Fruit fly (Drosophila melanogaster) whole organism, embryonic: ENCODE measurements around the gene CG15446.

Experiments
- Awh ChIP-seq: fragments of 200-800 bp; sonication (Bioruptor generic); IDR thresholded peaks from 2 replicates; pipeline ENCODE4, ENCODE4 v1.3.6; 2022; ENCODE audit warnings: missing biosample characterization, missing genetic modification characterization
- B-H1 ChIP-seq: fragments of 200-800 bp; sonication (Bioruptor generic); IDR thresholded peaks from 3 replicates; pipeline ENCODE4 v1.3.6; 2022; ENCODE audit warnings: missing biosample characterization, missing genetic modification characterization
- CG10979 ChIP-seq: fragments of 200-800 bp; sonication (Bioruptor generic); optimal IDR thresholded peaks from 2 replicates; lab custom pipeline; 2018; ENCODE audit warnings: missing biosample characterization, mild to moderate bottlenecking, missing genetic modification characterization, moderate library complexity
- CG11247 ChIP-seq: fragments of 200-800 bp; sonication (Bioruptor generic); IDR thresholded peaks from 2 replicates; pipeline ENCODE4 v1.3.6; 2022; ENCODE audit warnings: missing biosample characterization, missing genetic modification characterization
- CG12659 ChIP-seq: fragments of 200-800 bp; sonication (Bioruptor generic); optimal IDR thresholded peaks from 3 replicates; lab custom pipeline; 2017; ENCODE audit warnings: mild to moderate bottlenecking, missing biosample characterization, missing genetic modification reagents, missing genetic modification characterization
- CG13424 ChIP-seq: fragments of 200-800 bp; sonication (Bioruptor generic); optimal IDR thresholded peaks from 2 replicates; lab custom pipeline; 2019; ENCODE audit warnings: missing biosample characterization, mild to moderate bottlenecking, missing genetic modification characterization, moderate library complexity
- CG14860 ChIP-seq: fragments of 200-800 bp; sonication (Bioruptor generic); IDR thresholded peaks from 3 replicates; pipeline ENCODE4 v1.3.6; 2022; ENCODE audit warnings: missing biosample characterization, missing genetic modification characterization; ENCODE audit not compliant: partially characterized antibody
- CG15696 ChIP-seq: fragments of 200-800 bp; sonication (Bioruptor generic); optimal IDR thresholded peaks from 2 replicates; lab custom pipeline; 2019; ENCODE audit warnings: missing biosample characterization, mild to moderate bottlenecking, missing genetic modification characterization, moderate library complexity
- CG1603 ChIP-seq: fragments of 200-800 bp; sonication (Bioruptor generic); optimal IDR thresholded peaks from 2 replicates; lab custom pipeline; 2019; ENCODE audit warnings: missing biosample characterization, mild to moderate bottlenecking, missing genetic modification characterization, moderate library complexity
- CG17186 ChIP-seq: fragments of 200-800 bp; sonication (Bioruptor generic); optimal IDR thresholded peaks from 3 replicates; lab custom pipeline; 2017; ENCODE audit warnings: missing biosample characterization, missing genetic modification reagents, missing genetic modification characterization
- CG17359 ChIP-seq: fragments of 200-800 bp; sonication (Bioruptor generic); optimal IDR thresholded peaks from 3 replicates; lab custom pipeline; 2018; ENCODE audit warnings: missing biosample characterization, mild to moderate bottlenecking, missing genetic modification characterization, moderate library complexity
- CG17361 ChIP-seq: fragments of 200-800 bp; sonication (Bioruptor generic); IDR thresholded peaks from 3 replicates; pipeline ENCODE4 v1.3.6; 2022; ENCODE audit warnings: missing biosample characterization, missing genetic modification characterization
- CG17829 ChIP-seq: fragments of 200-800 bp; optimal IDR thresholded peaks from 2 replicates; lab custom pipeline; 2019; ENCODE audit warnings: missing biosample characterization, mild to moderate bottlenecking, missing genetic modification characterization, moderate library complexity
- CG18599 ChIP-seq: fragments of 200-800 bp; sonication (Bioruptor generic); optimal IDR thresholded peaks from 3 replicates; lab custom pipeline; 2017; ENCODE audit warnings: missing biosample characterization, missing genetic modification characterization, mild to moderate bottlenecking, moderate library complexity, missing genetic modification reagents
- CG2129 ChIP-seq: fragments of 200-800 bp; sonication (Bioruptor generic); IDR thresholded peaks from 2 replicates; pipeline ENCODE4 v1.3.6; 2022; ENCODE audit warnings: missing biosample characterization, missing genetic modification characterization; ENCODE audit not compliant: partially characterized antibody
- CG2678 ChIP-seq: fragments of 200-800 bp; sonication (Bioruptor generic); optimal IDR thresholded peaks from 3 replicates; lab custom pipeline; 2019; ENCODE audit warnings: missing biosample characterization, mild to moderate bottlenecking, missing genetic modification characterization, moderate library complexity
- CG3281 ChIP-seq: fragments of 200-800 bp; sonication (Bioruptor generic); optimal IDR thresholded peaks from 3 replicates; lab custom pipeline; 2017; ENCODE audit warnings: missing biosample characterization, mild to moderate bottlenecking, missing genetic modification characterization
- CG42726 ChIP-seq: fragments of 200-800 bp; sonication (Bioruptor generic); IDR thresholded peaks from 2 replicates; pipeline ENCODE4 v1.3.6; 2022; ENCODE audit warnings: missing biosample characterization, missing genetic modification characterization; ENCODE audit not compliant: partially characterized antibody
- CG4404 ChIP-seq: fragments of 200-800 bp; sonication (Bioruptor generic); IDR thresholded peaks from 2 replicates; pipeline ENCODE4 v1.3.6; 2022; ENCODE audit warnings: missing biosample characterization, missing genetic modification characterization
- CG4617 ChIP-seq: fragments of 200-800 bp; sonication (Bioruptor generic); optimal IDR thresholded peaks from 3 replicates; lab custom pipeline; 2016; ENCODE audit warnings: missing biosample characterization, missing genetic modification characterization, borderline replicate concordance
- CG5953 ChIP-seq: fragments of 200-800 bp; sonication (Bioruptor generic); IDR thresholded peaks from 2 replicates; pipeline ENCODE4 v1.3.6; 2022; ENCODE audit warnings: missing biosample characterization, missing genetic modification characterization
- CG6683 ChIP-seq: fragments of 200-800 bp; sonication (Bioruptor generic); optimal IDR thresholded peaks from 2 replicates; lab custom pipeline; 2017; ENCODE audit warnings: missing biosample characterization, mild to moderate bottlenecking, missing genetic modification characterization, missing genetic modification reagents
- CG8281 ChIP-seq: fragments of 200-800 bp; sonication (Bioruptor generic); optimal IDR thresholded peaks from 2 replicates; lab custom pipeline; 2018; ENCODE audit warnings: missing biosample characterization, mild to moderate bottlenecking, missing genetic modification characterization, moderate library complexity
- CG8478 ChIP-seq: fragments of >200 bp; optimal IDR thresholded peaks from 2 replicates; lab custom pipeline; 2018
- Drgx ChIP-seq: fragments of 200-800 bp; sonication (Bioruptor generic); IDR thresholded peaks from 2 replicates; pipeline ENCODE4 v1.3.6; 2022; ENCODE audit warnings: missing biosample characterization, missing genetic modification characterization
- HLHmδ ChIP-seq: fragments of 200-800 bp; sonication (Bioruptor generic); optimal IDR thresholded peaks from 2 replicates; lab custom pipeline; 2018; ENCODE audit warnings: missing biosample characterization, mild to moderate bottlenecking, missing genetic modification characterization, moderate library complexity
- Hr39 ChIP-seq: fragments of >200 bp; optimal IDR thresholded peaks from 2 replicates; lab custom pipeline; 2017
- Hr51 ChIP-seq, 2 experiments: fragments of 200-800 bp; sonication (Bioruptor generic); optimal IDR thresholded peaks; 2 replicates in 1 of 2; 3 replicates in 1 of 2; lab custom pipeline; 2016 to 2018; ENCODE audit warnings: missing biosample characterization in 2 of 2, missing genetic modification characterization in 2 of 2, mild to moderate bottlenecking in 1 of 2, moderate library complexity in 1 of 2
- Lpt ChIP-seq: fragments of >200 bp; optimal IDR thresholded peaks from 2 replicates; lab custom pipeline; 2018; ENCODE audit warnings: missing biosample characterization, missing genetic modification characterization
- NC2α ChIP-seq: fragments of 200-800 bp; sonication (Bioruptor generic); optimal IDR thresholded peaks from 2 replicates; lab custom pipeline; 2016; ENCODE audit warnings: missing biosample characterization, missing genetic modification characterization
- Nf-YC ChIP-seq: fragments of 200-800 bp; optimal IDR thresholded peaks from 3 replicates; lab custom pipeline; 2019; ENCODE audit warnings: missing biosample characterization, mild to moderate bottlenecking, missing genetic modification characterization, moderate library complexity
- ab ChIP-seq: fragments of 200-800 bp; sonication (Bioruptor generic); optimal IDR thresholded peaks from 2 replicates; lab custom pipeline; 2016; ENCODE audit warnings: missing biosample characterization, missing genetic modification characterization
- caup ChIP-seq: fragments of 200-800 bp; sonication (Bioruptor generic); optimal IDR thresholded peaks from 3 replicates; lab custom pipeline; 2017; ENCODE audit warnings: missing biosample characterization, mild to moderate bottlenecking, missing genetic modification characterization, moderate library complexity; ENCODE audit not compliant: severe bottlenecking
- croc ChIP-seq: fragments of 200-800 bp; sonication (Bioruptor generic); conservative IDR thresholded peaks from 3 replicates; pipeline ENCODE4 v1.3.6; 2022; ENCODE audit warnings: missing biosample characterization, missing genetic modification characterization
- dati ChIP-seq: fragments of 200-800 bp; sonication (Bioruptor generic); IDR thresholded peaks from 2 replicates; pipeline ENCODE4 v1.3.6; 2022; ENCODE audit warnings: missing biosample characterization, missing genetic modification characterization
- esg ChIP-seq: fragments of 200-800 bp; sonication (Bioruptor generic); conservative IDR thresholded peaks from 2 replicates; pipeline ENCODE4 v1.3.6; 2022; ENCODE audit warnings: missing biosample characterization, missing genetic modification characterization
- ewg ChIP-seq: fragments of 200-800 bp; sonication (Bioruptor generic); optimal IDR thresholded peaks from 3 replicates; lab custom pipeline; 2017; ENCODE audit warnings: mild to moderate bottlenecking, missing biosample characterization, missing genetic modification reagents, missing genetic modification characterization
- fd64A ChIP-seq: fragments of 200-800 bp; sonication (Bioruptor generic); optimal IDR thresholded peaks from 3 replicates; lab custom pipeline; 2018; ENCODE audit warnings: missing biosample characterization, mild to moderate bottlenecking, missing genetic modification characterization
- fu2 ChIP-seq: fragments of 200-800 bp; sonication (Bioruptor generic); optimal IDR thresholded peaks from 2 replicates; lab custom pipeline; 2016; ENCODE audit warnings: missing biosample characterization, missing genetic modification characterization
- gem ChIP-seq: fragments of 200-800 bp; sonication (Bioruptor generic); optimal IDR thresholded peaks from 2 replicates; lab custom pipeline; 2019; ENCODE audit warnings: missing biosample characterization, mild to moderate bottlenecking, missing genetic modification characterization, moderate library complexity
- knrl ChIP-seq: fragments of 200-800 bp; sonication (Bioruptor generic); IDR thresholded peaks from 3 replicates; pipeline ENCODE4 v1.3.6; 2022; ENCODE audit warnings: missing biosample characterization, missing genetic modification characterization; ENCODE audit not compliant: partially characterized antibody
- prd ChIP-seq, 3 experiments: fragments of >200 bp in 2 of 3; fragments of 200-800 bp in 1 of 3; sonication (Bioruptor generic) in 1 of 3; optimal IDR thresholded peaks in 2 of 3; IDR thresholded peaks in 1 of 3; 2 replicates in 2 of 3; 3 replicates in 1 of 3; pipeline versions ENCODE4 v1.3.6 to Lab custom; 2017 to 2022; ENCODE audit warnings: missing biosample characterization in 1 of 3, missing genetic modification characterization in 1 of 3
- run ChIP-seq: fragments of 200-800 bp; sonication (Bioruptor generic); optimal IDR thresholded peaks from 3 replicates; lab custom pipeline; 2018; ENCODE audit warnings: missing biosample characterization, mild to moderate bottlenecking, missing genetic modification characterization
- sim ChIP-seq: fragments of 200-800 bp; sonication (Bioruptor generic); IDR thresholded peaks from 2 replicates; pipeline ENCODE4 v1.3.6; 2022; ENCODE audit warnings: missing biosample characterization, missing genetic modification characterization
- sob ChIP-seq: fragments of 200-800 bp; sonication (Bioruptor generic); IDR thresholded peaks from 2 replicates; pipeline ENCODE4 v1.3.6; 2022; ENCODE audit warnings: missing biosample characterization, missing genetic modification characterization
- stc ChIP-seq: fragments of 200-800 bp; sonication (Bioruptor generic); IDR thresholded peaks from 2 replicates; pipeline ENCODE4 v1.3.6; 2022; ENCODE audit warnings: missing biosample characterization, missing genetic modification characterization
- tgo ChIP-seq: fragments of 200-800 bp; sonication (Bioruptor generic); IDR thresholded peaks from 3 replicates; pipeline ENCODE4 v1.3.6; 2022; ENCODE audit warnings: missing biosample characterization, missing genetic modification characterization
- tll ChIP-seq, 2 experiments: fragments of 200-800 bp in 1 of 2; fragments of >200 bp in 1 of 2; sonication (Bioruptor generic) in 1 of 2; optimal IDR thresholded peaks; 2 replicates each; lab custom pipeline; 2017 to 2019; ENCODE audit warnings: missing biosample characterization in 2 of 2, missing genetic modification characterization in 2 of 2, mild to moderate bottlenecking in 1 of 2, moderate library complexity in 1 of 2
- toy ChIP-seq: fragments of 200-800 bp; sonication (Bioruptor generic); IDR thresholded peaks from 2 replicates; pipeline ENCODE4 v1.3.6; 2022; ENCODE audit warnings: missing biosample characterization, missing genetic modification characterization
- wdn ChIP-seq: fragments of 200-800 bp; sonication (Bioruptor generic); IDR thresholded peaks from 2 replicates; pipeline ENCODE4 v1.3.6; 2022; ENCODE audit warnings: missing biosample characterization, missing genetic modification characterization

Gene CG15446

dm6 chrX:21072953-21073352 is 29.1 kb downstream of the CG15446 start (continued):
- TF ChIP-seq Hr51 (GFP tag; optimal IDR thresholded peaks at IDR 0.05; lab: Kevin White, UChicago) (peak in 1 of 2 experiments; percentile 19), ewg (no peak), esg (GFP tag; lab: Robert Waterston, UW) (no peak), CG17829 (peak; percentile 1), CG18599 (GFP tag; lab: Kevin White, UChicago) (peak; percentile 39), toy (GFP tag; lab: Robert Waterston, UW) (no peak), sob (no peak), CG8478 (no peak), gem (tag; lab: Kevin White, UChicago) (peak; percentile 42), CG10979 (peak; percentile 24), Hr39 (lab: Kevin White, UChicago) (no peak), CG15696 (tag; lab: Kevin White, UChicago) (peak; percentile 16), run (no peak), CG8281 (tag; lab: Kevin White, UChicago) (no peak), fd64A (GFP tag; lab: Kevin White, UChicago) (no peak), CG42726 (GFP tag; lab: Robert Waterston, UW) (no peak), HLHmδ (GFP tag; lab: Kevin White, UChicago) (no peak), ab (GFP tag; lab: Kevin White, UChicago) (no peak), CG2129 (GFP tag; lab: Robert Waterston, UW) (no peak), CG13424 (tag; lab: Kevin White, UChicago) (peak; percentile 1), NC2α (no peak), knrl (GFP tag; lab: Robert Waterston, UW) (no peak), B-H1 (no peak), CG14860 (GFP tag; lab: Robert Waterston, UW) (no peak), CG2678 (tag; lab: Kevin White, UChicago) (peak; percentile 38), tgo (no peak), sim (GFP tag; lab: Robert Waterston, UW) (no peak), CG17186 (no peak), CG17359 (tag; lab: Kevin White, UChicago) (peak; percentile 12), Drgx (GFP tag; lab: Robert Waterston, UW) (peak; percentile 88), Nf-YC (tag; lab: Kevin White, UChicago) (no peak), fu2 (GFP tag; lab: Kevin White, UChicago) (no peak), CG17361 (GFP tag; lab: Robert Waterston, UW) (0 out of 3 replicates have a peak, but pooled peaks have one; percentile 19), CG4617 (GFP tag; lab: Kevin White, UChicago) (no peak), tll (GFP tag; optimal IDR thresholded peaks at IDR 0.05; lab: Kevin White, UChicago) (no peak), CG1603 (tag; lab: Kevin White, UChicago) (peak; percentile 37), Awh (GFP tag; lab: Robert Waterston, UW) (no peak), CG12659 (no peak), wdn (GFP tag; lab: Robert Waterston, UW) (no peak), CG3281 (GFP tag; lab: Kevin White, UChicago) (no peak), stc (GFP tag; lab: Robert Waterston, UW) (no peak), caup (no peak), prd (optimal IDR thresholded peaks at IDR 0.05; lab: Kevin White, UChicago) (no peak), prd (GFP tag; IDR thresholded peaks at IDR 0.05; lab: Robert Waterston, UW) (peak; percentile 48; the same call in 2 of the 3 replicates), CG6683 (GFP tag; lab: Kevin White, UChicago) (no peak), croc (GFP tag; lab: Robert Waterston, UW) (no peak), CG11247 (GFP tag; lab: Robert Waterston, UW) (no peak), dati (GFP tag; lab: Robert Waterston, UW) (no peak), CG5953 (GFP tag; lab: Robert Waterston, UW) (no peak), Lpt (GFP tag; lab: Kevin White, UChicago) (no peak), CG4404 (GFP tag; lab: Robert Waterston, UW) (no peak)
